Worm (Caenorhabditis elegans): ENCODE measurements around the gene C50B6.3.

C50B6.3 gene

DNA sequence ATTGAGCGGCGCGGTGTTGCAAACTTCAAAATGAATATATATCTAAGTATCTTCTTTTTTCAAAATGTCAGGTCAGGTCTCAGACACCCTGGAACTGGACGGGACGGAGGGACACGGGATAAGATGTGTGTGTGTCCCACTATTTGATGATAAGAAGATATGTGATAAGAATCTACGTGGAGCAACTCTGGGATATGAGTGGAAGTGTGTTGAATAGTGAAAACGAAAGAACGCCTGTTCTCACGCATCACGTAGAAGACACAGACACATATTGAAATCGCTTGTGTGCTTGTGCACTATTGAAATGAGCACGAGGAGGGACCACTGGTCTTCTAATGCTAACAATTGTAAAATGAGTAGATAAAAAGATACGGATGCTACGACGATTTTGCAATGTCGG, 17.5 kb upstream of the C50B6.3 start, which contains the start of gene uig-1:
Gene uig-1, minus strand, starts transcription at position 120 of the 400 bp plus-strand sequence.
- TF ChIP-seq F13C5.2 (tag; optimal IDR thresholded peaks at IDR 0.05), result no peak
- no peak for TF ChIP-seq tbx-11 (GFP tag; IDR thresholded peaks at IDR 0.05)
- no peak for TF ChIP-seq sea-1 (GFP tag; conservative IDR thresholded peaks at IDR 0.05)
- TF ChIP-seq hmg-4 (GFP tag; optimal IDR thresholded peaks at IDR 0.05), result no peak
- no peak for TF ChIP-seq scrt-1 (GFP tag; IDR thresholded peaks at IDR 0.05)
- TF ChIP-seq pes-1 (GFP tag; IDR thresholded peaks at IDR 0.05), result no peak
- TF ChIP-seq ets-7 (tag; optimal IDR thresholded peaks at IDR 0.05), result no peak
- TF ChIP-seq ceh-13 (GFP tag; optimal IDR thresholded peaks at IDR 0.05), result no peak
- TF ChIP-seq hmbx-1 (tag; optimal IDR thresholded peaks at IDR 0.05), result no peak
- no peak for TF ChIP-seq B0310.2 (tag; optimal IDR thresholded peaks at IDR 0.05)
- TF ChIP-seq tra-4 (tag; optimal IDR thresholded peaks at IDR 0.05), result no peak
- no peak for TF ChIP-seq aly-1 (tag; optimal IDR thresholded peaks at IDR 0.05)

DNA sequence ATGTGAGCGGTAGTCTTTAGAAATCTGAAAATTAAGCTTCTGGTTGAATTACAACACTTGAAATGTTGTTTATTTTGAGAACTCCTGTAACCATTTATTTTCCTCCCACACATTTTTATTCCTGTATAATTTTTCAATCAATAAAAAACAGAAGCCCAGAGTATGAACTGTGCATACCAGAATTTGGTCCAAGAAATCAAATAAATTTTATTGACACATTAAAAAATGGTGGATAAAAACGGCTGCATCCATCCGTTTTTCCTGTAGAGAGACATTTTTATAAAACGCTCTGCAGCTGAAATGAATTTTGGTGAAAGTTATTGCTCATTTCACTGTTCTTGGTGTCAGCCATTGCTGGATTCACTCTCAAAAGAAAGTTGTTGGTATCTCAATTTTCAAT, 16.2 kb upstream of the C50B6.3 start, which contains the start of gene C26E1.1:
Gene C26E1.1, plus strand, starts transcription at position 301 of the 400 bp plus-strand sequence.
- TF ChIP-seq ceh-36 (tag; optimal IDR thresholded peaks at IDR 0.05), result no peak
- no peak for TF ChIP-seq F13C5.2 (tag; optimal IDR thresholded peaks at IDR 0.05)
- TF ChIP-seq flt-1 (GFP tag; IDR thresholded peaks at IDR 0.05), result no peak
- no peak for TF ChIP-seq aly-1 (tag; optimal IDR thresholded peaks at IDR 0.05)
- TF ChIP-seq hnd-1 (tag; optimal IDR thresholded peaks at IDR 0.05), result no peak
- no peak for TF ChIP-seq ets-7 (tag; optimal IDR thresholded peaks at IDR 0.05)
- TF ChIP-seq tbx-37 (GFP tag; conservative IDR thresholded peaks at IDR 0.05), result no peak
- no peak for TF ChIP-seq ceh-13 (GFP tag; optimal IDR thresholded peaks at IDR 0.05)
- TF ChIP-seq B0310.2 (tag; optimal IDR thresholded peaks at IDR 0.05), result no peak
- TF ChIP-seq hmbx-1 (tag; optimal IDR thresholded peaks at IDR 0.05), result no peak
- no peak for TF ChIP-seq tra-4 (tag; optimal IDR thresholded peaks at IDR 0.05)
- no peak for TF ChIP-seq tbx-11 (GFP tag; IDR thresholded peaks at IDR 0.05)
- no peak for TF ChIP-seq ama-1 (optimal IDR thresholded peaks at IDR 0.05)

DNA sequence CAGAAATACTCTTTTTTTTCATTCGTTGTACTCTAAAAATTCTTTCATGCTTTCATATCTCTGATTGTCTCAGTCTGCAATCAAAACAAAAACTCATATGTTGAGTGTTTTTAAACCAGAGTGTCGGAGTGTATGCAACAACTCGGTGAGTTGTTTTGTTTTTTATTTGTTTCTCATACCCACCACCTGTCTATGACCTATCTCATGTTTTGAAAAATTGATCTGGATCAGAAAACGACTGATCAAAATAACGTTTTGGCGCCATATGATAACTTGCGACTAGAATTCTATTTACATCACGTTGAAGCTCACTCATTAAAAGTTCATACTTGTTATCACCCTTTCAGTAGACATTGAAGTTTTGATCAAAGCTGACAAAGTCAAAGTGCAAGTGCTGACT, 14.7 kb upstream of the C50B6.3 start:
- no peak for TF ChIP-seq flt-1 (GFP tag; IDR thresholded peaks at IDR 0.05)
- no peak for TF ChIP-seq ets-7 (tag; optimal IDR thresholded peaks at IDR 0.05)
- TF ChIP-seq tbx-37 (GFP tag; conservative IDR thresholded peaks at IDR 0.05), result no peak
- TF ChIP-seq tra-4 (tag; optimal IDR thresholded peaks at IDR 0.05), result no peak
- TF ChIP-seq B0310.2 (tag; optimal IDR thresholded peaks at IDR 0.05), result no peak
- TF ChIP-seq pes-1 (GFP tag; IDR thresholded peaks at IDR 0.05), result no peak
- TF ChIP-seq ceh-36 (tag; optimal IDR thresholded peaks at IDR 0.05), result no peak
- no peak for TF ChIP-seq hnd-1 (tag; optimal IDR thresholded peaks at IDR 0.05)
- TF ChIP-seq ama-1 (optimal IDR thresholded peaks at IDR 0.05), result no peak

DNA sequence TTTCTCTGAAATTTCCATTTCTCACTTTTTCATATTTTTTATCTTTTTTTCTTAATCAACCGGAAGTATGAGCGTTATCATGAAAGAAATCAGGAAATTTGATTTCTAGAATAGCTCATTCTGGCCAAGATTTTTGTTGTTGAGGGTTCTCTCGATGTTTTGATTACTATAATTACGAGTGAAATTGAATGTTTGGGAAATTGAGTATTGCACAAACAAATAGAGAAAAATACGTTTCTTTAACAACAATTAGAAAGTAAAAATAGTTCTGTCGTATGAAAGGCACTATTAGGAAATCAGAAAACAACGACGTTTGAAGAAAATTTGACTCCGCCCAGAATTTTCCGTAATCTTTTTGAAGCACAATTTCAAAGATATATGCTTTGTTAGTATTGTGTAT, 14.0 kb upstream of the C50B6.3 start:
- TF ChIP-seq tra-4 (tag; optimal IDR thresholded peaks at IDR 0.05) (no peak), F13C5.2 (tag; optimal IDR thresholded peaks at IDR 0.05) (no peak), ceh-13 (GFP tag; optimal IDR thresholded peaks at IDR 0.05) (no peak), ets-7 (tag; optimal IDR thresholded peaks at IDR 0.05) (no peak), B0310.2 (tag; optimal IDR thresholded peaks at IDR 0.05) (no peak), ceh-36 (tag; optimal IDR thresholded peaks at IDR 0.05) (no peak), ama-1 (optimal IDR thresholded peaks at IDR 0.05) (no peak), sea-1 (GFP tag; conservative IDR thresholded peaks at IDR 0.05) (no peak), aly-1 (tag; optimal IDR thresholded peaks at IDR 0.05) (no peak), scrt-1 (GFP tag; IDR thresholded peaks at IDR 0.05) (no peak), pes-1 (GFP tag; IDR thresholded peaks at IDR 0.05) (no peak), hmbx-1 (tag; optimal IDR thresholded peaks at IDR 0.05) (no peak), hnd-1 (tag; optimal IDR thresholded peaks at IDR 0.05) (no peak), hmg-4 (GFP tag; optimal IDR thresholded peaks at IDR 0.05) (no peak), tbx-37 (GFP tag; conservative IDR thresholded peaks at IDR 0.05) (no peak), tbx-11 (GFP tag; IDR thresholded peaks at IDR 0.05) (no peak), flt-1 (GFP tag; IDR thresholded peaks at IDR 0.05) (no peak)

DNA sequence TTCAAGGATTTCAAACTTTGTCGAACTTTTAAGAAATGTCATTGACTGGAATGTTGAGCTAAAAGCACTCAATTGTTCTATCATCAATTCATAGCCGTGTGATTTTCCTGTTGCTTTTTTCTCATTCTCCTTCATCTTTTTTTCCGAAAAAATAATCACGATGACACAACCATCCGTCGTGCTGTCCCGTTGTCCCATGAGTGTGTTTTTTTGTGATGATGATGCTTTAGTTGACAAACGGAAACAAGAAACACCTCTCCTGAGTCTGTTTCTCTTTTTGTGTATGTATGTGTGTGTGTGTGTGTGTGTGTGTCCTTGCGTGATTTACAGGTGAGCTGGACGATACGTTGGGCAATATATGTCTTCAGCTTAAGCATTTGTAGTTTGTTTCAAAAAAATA, 12.9 kb upstream of the C50B6.3 start:
- TF ChIP-seq ceh-36 (tag; optimal IDR thresholded peaks at IDR 0.05) (no peak), ets-7 (tag; optimal IDR thresholded peaks at IDR 0.05) (no peak), tra-4 (tag; optimal IDR thresholded peaks at IDR 0.05) (no peak), aly-1 (tag; optimal IDR thresholded peaks at IDR 0.05) (no peak), tbx-11 (GFP tag; IDR thresholded peaks at IDR 0.05) (no peak)

DNA sequence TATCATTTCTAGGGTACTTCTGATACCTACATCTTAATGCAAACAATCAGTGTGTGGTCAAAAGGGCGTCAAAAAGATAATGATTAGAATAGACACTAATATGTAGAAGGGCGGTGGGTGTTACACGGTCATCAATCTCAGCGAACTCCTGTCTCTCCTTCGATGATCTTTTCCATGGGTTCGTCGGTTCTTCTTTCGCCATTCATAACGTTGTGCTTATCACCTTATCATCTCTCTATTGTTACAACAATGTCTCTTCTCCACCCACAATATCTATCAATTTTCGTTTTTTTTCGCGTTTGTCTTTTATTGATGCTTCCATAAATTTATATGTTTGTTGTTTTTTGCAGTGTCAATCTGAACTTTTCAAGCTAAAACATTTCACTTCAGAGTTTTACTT, 11.9 kb upstream of the C50B6.3 start, which contains the start of gene ceh-79:
Gene ceh-79, plus strand, starts transcription at position 391 of the 400 bp plus-strand sequence.
- no peak for TF ChIP-seq pes-1 (GFP tag; IDR thresholded peaks at IDR 0.05)
- no peak for TF ChIP-seq scrt-1 (GFP tag; IDR thresholded peaks at IDR 0.05)
- TF ChIP-seq ceh-13 (GFP tag; optimal IDR thresholded peaks at IDR 0.05), result no peak
- TF ChIP-seq hnd-1 (tag; optimal IDR thresholded peaks at IDR 0.05), result no peak
- no peak for TF ChIP-seq F13C5.2 (tag; optimal IDR thresholded peaks at IDR 0.05)
- TF ChIP-seq hmbx-1 (tag; optimal IDR thresholded peaks at IDR 0.05), result no peak
- no peak for TF ChIP-seq aly-1 (tag; optimal IDR thresholded peaks at IDR 0.05)
- TF ChIP-seq ets-7 (tag; optimal IDR thresholded peaks at IDR 0.05), result no peak
- TF ChIP-seq ceh-36 (tag; optimal IDR thresholded peaks at IDR 0.05), result no peak
- no peak for TF ChIP-seq hmg-4 (GFP tag; optimal IDR thresholded peaks at IDR 0.05)
- no peak for TF ChIP-seq flt-1 (GFP tag; IDR thresholded peaks at IDR 0.05)
- TF ChIP-seq B0310.2 (tag; optimal IDR thresholded peaks at IDR 0.05), result no peak
- TF ChIP-seq tbx-37 (GFP tag; conservative IDR thresholded peaks at IDR 0.05), result no peak
- TF ChIP-seq tra-4 (tag; optimal IDR thresholded peaks at IDR 0.05), result no peak
- no peak for TF ChIP-seq ama-1 (optimal IDR thresholded peaks at IDR 0.05)
- no peak for TF ChIP-seq tbx-11 (GFP tag; IDR thresholded peaks at IDR 0.05)
- no peak for TF ChIP-seq sea-1 (GFP tag; conservative IDR thresholded peaks at IDR 0.05)

DNA sequence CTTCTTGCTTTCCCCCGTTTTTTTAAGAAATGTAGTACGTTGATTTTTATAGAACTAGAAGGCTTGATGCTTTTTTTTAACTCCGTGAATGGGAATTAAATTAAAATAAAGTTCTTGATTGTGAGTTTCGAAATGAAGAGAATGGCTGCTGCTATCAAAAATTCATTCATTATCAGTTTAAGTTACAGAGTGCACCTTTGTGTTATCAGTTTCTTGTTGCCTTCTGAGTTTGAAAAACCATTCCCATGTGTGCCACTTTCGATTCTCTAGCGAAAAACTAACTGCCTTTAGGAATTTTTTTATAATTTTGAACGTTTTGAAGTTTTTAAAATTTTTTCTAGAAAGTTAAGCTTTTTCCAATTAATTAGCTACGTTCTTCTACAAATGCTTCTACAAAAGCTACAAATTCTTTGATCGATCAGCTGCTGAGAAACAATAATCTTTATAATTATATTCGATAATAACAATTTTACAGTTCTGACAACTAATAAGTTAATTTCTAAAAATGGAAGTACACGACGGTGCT, 8.6 kb upstream of the C50B6.3 start, which contains the start of gene C26E1.2:
Gene C26E1.2, plus strand, starts transcription at position 476 of the 526 bp plus-strand sequence.
- TF ChIP-seq sea-1 (GFP tag; conservative IDR thresholded peaks at IDR 0.05), result no peak
- TF ChIP-seq ceh-36 (tag; optimal IDR thresholded peaks at IDR 0.05), result no peak
- TF ChIP-seq pes-1 (GFP tag; IDR thresholded peaks at IDR 0.05), result no peak
- TF ChIP-seq B0310.2 (tag; optimal IDR thresholded peaks at IDR 0.05), result no peak
- no peak for TF ChIP-seq ama-1 (optimal IDR thresholded peaks at IDR 0.05)
- no peak for TF ChIP-seq hnd-1 (tag; optimal IDR thresholded peaks at IDR 0.05)
- TF ChIP-seq aly-1 (tag; optimal IDR thresholded peaks at IDR 0.05), result no peak
- no peak for TF ChIP-seq tbx-37 (GFP tag; conservative IDR thresholded peaks at IDR 0.05)
- TF ChIP-seq F13C5.2 (tag; optimal IDR thresholded peaks at IDR 0.05), result no peak
